Worm (Caenorhabditis elegans) whole organism, L3 larva: ENCODE data around the gene nspd-3.
"Not testable (repeated sequence)": the region's sequence is repeated elsewhere in the genome, so short reads cannot be mapped to it uniquely, and the experiment has no call there.

Source experiments
- R02D3.7 ChIP-seq: fragments of 150-350 bp; optimal IDR thresholded peaks from 2 replicates; lab custom pipeline; 2014; ENCODE audit warnings: missing biosample characterization, missing genetic modification characterization
- ZK546.5 ChIP-seq: sonication (generic microtip); optimal IDR thresholded peaks from 2 replicates; lab custom pipeline; 2017; ENCODE audit warnings: missing biosample characterization, missing genetic modification characterization
- aly-2 ChIP-seq: fragments of 150-350 bp; optimal IDR thresholded peaks from 2 replicates; lab custom pipeline; 2014; ENCODE audit warnings: missing biosample characterization, missing genetic modification characterization
- ama-1 ChIP-seq: fragments of 150-350 bp; optimal IDR thresholded peaks from 2 replicates; lab custom pipeline; 2018
- ceh-28 ChIP-seq: fragments of 150-350 bp; optimal IDR thresholded peaks from 2 replicates; lab custom pipeline; 2014; ENCODE audit warnings: missing biosample characterization, missing genetic modification reagents, missing genetic modification characterization
- ceh-9 ChIP-seq: sonication (generic microtip); optimal IDR thresholded peaks from 2 replicates; lab custom pipeline; 2018; ENCODE audit warnings: missing biosample characterization, missing genetic modification characterization
- daf-12 ChIP-seq: fragments of 150-350 bp; optimal IDR thresholded peaks from 2 replicates; lab custom pipeline; 2014; ENCODE audit warnings: missing biosample characterization, missing genetic modification reagents, missing genetic modification characterization
- egl-27 ChIP-seq: sonication (generic microtip); optimal IDR thresholded peaks from 4 replicates; lab custom pipeline; 2017; ENCODE audit warnings: missing biosample characterization, missing genetic modification reagents, missing genetic modification characterization
- egl-5 ChIP-seq: fragments of 150-350 bp; optimal IDR thresholded peaks from 2 replicates; lab custom pipeline; 2017; ENCODE audit warnings: missing biosample characterization, missing genetic modification reagents, missing genetic modification characterization, inconsistent platforms
- elt-1 ChIP-seq: fragments of 150-350 bp; optimal IDR thresholded peaks from 2 replicates; lab custom pipeline; 2014; ENCODE audit warnings: missing biosample characterization, missing genetic modification characterization
- elt-2 ChIP-seq: sonication (generic microtip); optimal IDR thresholded peaks from 2 replicates; lab custom pipeline; 2016; ENCODE audit warnings: missing genetic modification reagents, mild to moderate bottlenecking, missing genetic modification characterization, missing compliant biosample characterization
- elt-3 ChIP-seq, 3 experiments: fragments of 150-350 bp in 1 of 3; sonication (generic microtip) in 2 of 3; optimal IDR thresholded peaks; 2 replicates in 2 of 3; 4 replicates in 1 of 3; lab custom pipeline; 2014 to 2017; ENCODE audit warnings: missing biosample characterization in 3 of 3, missing genetic modification characterization in 3 of 3
- eor-1 ChIP-seq, 2 experiments: fragments of 150-350 bp; optimal IDR thresholded peaks; 2 replicates each; lab custom pipeline; 2014 to 2018; ENCODE audit warnings: missing biosample characterization in 2 of 2, missing genetic modification characterization in 2 of 2
- fkh-10 ChIP-seq: sonication (generic microtip); optimal IDR thresholded peaks from 2 replicates; lab custom pipeline; 2017; ENCODE audit warnings: missing biosample characterization, missing genetic modification reagents, missing genetic modification characterization
- fkh-2 ChIP-seq: fragments of 150-350 bp; optimal IDR thresholded peaks from 2 replicates; lab custom pipeline; 2014; ENCODE audit warnings: missing biosample characterization, missing genetic modification reagents, missing genetic modification characterization
- fos-1 ChIP-seq: fragments of 150-350 bp; optimal IDR thresholded peaks from 2 replicates; lab custom pipeline; 2014; ENCODE audit warnings: missing biosample characterization, missing genetic modification characterization
- hmg-11 ChIP-seq: sonication (generic microtip); optimal IDR thresholded peaks from 2 replicates; lab custom pipeline; 2016; ENCODE audit warnings: missing genetic modification characterization, missing compliant biosample characterization
- jun-1 ChIP-seq: fragments of 150-350 bp; optimal IDR thresholded peaks from 2 replicates; lab custom pipeline; 2014; ENCODE audit warnings: missing biosample characterization, missing genetic modification reagents, missing genetic modification characterization
- lin-15B ChIP-seq: fragments of 150-350 bp; optimal IDR thresholded peaks from 2 replicates; lab custom pipeline; 2014; ENCODE audit warnings: missing biosample characterization, missing genetic modification characterization
- lin-39 ChIP-seq: fragments of 150-350 bp; optimal IDR thresholded peaks from 2 replicates; lab custom pipeline; 2018; ENCODE audit warnings: missing biosample characterization, missing genetic modification reagents, missing genetic modification characterization
- lsy-12 ChIP-seq: sonication (generic microtip); optimal IDR thresholded peaks from 2 replicates; lab custom pipeline; 2016; ENCODE audit warnings: mild to moderate bottlenecking, missing genetic modification characterization, missing compliant biosample characterization
- mdl-1 ChIP-seq: fragments of 150-350 bp; optimal IDR thresholded peaks from 2 replicates; lab custom pipeline; 2014; ENCODE audit warnings: missing biosample characterization, missing genetic modification characterization
- nfya-1 ChIP-seq: sonication (generic microtip); optimal IDR thresholded peaks from 2 replicates; lab custom pipeline; 2017; ENCODE audit warnings: missing genetic modification characterization, mild to moderate bottlenecking, missing compliant biosample characterization, antibody characterized with exemption, moderate library complexity; ENCODE audit not compliant: insufficient read depth
- nhr-11 ChIP-seq: fragments of 150-350 bp; optimal IDR thresholded peaks from 2 replicates; lab custom pipeline; 2014; ENCODE audit warnings: missing biosample characterization, missing genetic modification characterization
- nhr-23 ChIP-seq: fragments of 150-350 bp; optimal IDR thresholded peaks from 2 replicates; lab custom pipeline; 2014; ENCODE audit warnings: missing biosample characterization, missing genetic modification reagents, missing genetic modification characterization
- nhr-25 ChIP-seq: sonication (generic microtip); optimal IDR thresholded peaks from 2 replicates; lab custom pipeline; 2017; ENCODE audit warnings: missing biosample characterization, missing genetic modification characterization
- nhr-43 ChIP-seq: sonication (generic microtip); optimal IDR thresholded peaks from 2 replicates; lab custom pipeline; 2016; ENCODE audit warnings: mild to moderate bottlenecking, missing genetic modification characterization, missing compliant biosample characterization; ENCODE audit not compliant: poor library complexity, severe bottlenecking
- nhr-67 ChIP-seq: fragments of 150-350 bp; optimal IDR thresholded peaks from 2 replicates; lab custom pipeline; 2014; ENCODE audit warnings: missing biosample characterization, missing genetic modification characterization
- nhr-76 ChIP-seq: fragments of 150-350 bp; sonication (generic microtip); optimal IDR thresholded peaks from 5 replicates; lab custom pipeline; 2014; ENCODE audit warnings: missing biosample characterization, missing genetic modification characterization
- nhr-77 ChIP-seq: fragments of 150-350 bp; optimal IDR thresholded peaks from 2 replicates; lab custom pipeline; 2014; ENCODE audit warnings: missing biosample characterization, missing genetic modification characterization
- pha-4 ChIP-seq: fragments of 150-350 bp; optimal IDR thresholded peaks from 2 replicates; lab custom pipeline; 2014; ENCODE audit warnings: missing biosample characterization, missing genetic modification reagents, missing genetic modification characterization
- pqm-1 ChIP-seq: fragments of 150-350 bp; optimal IDR thresholded peaks from 2 replicates; lab custom pipeline; 2017; ENCODE audit warnings: missing biosample characterization, missing genetic modification characterization, inconsistent platforms
- sea-2 ChIP-seq: fragments of 150-350 bp; sonication (generic microtip); optimal IDR thresholded peaks from 4 replicates; lab custom pipeline; 2014; ENCODE audit warnings: missing biosample characterization, missing genetic modification reagents, missing genetic modification characterization
- skn-1 ChIP-seq: fragments of 150-350 bp; optimal IDR thresholded peaks from 2 replicates; lab custom pipeline; 2014; ENCODE audit warnings: missing biosample characterization, missing genetic modification characterization
- snpc-4 ChIP-seq: fragments of 150-350 bp; optimal IDR thresholded peaks from 2 replicates; lab custom pipeline; 2014; ENCODE audit warnings: missing biosample characterization, missing genetic modification characterization
- tbx-2 ChIP-seq: sonication (generic microtip); optimal IDR thresholded peaks from 2 replicates; lab custom pipeline; 2016; ENCODE audit warnings: mild to moderate bottlenecking, missing genetic modification characterization, missing compliant biosample characterization
- unc-39 ChIP-seq: sonication (generic microtip); optimal IDR thresholded peaks from 4 replicates; lab custom pipeline; 2017; ENCODE audit warnings: missing biosample characterization, missing genetic modification characterization
- zag-1 ChIP-seq: fragments of 150-350 bp; optimal IDR thresholded peaks from 2 replicates; lab custom pipeline; 2014; ENCODE audit warnings: missing biosample characterization, missing genetic modification characterization
- ztf-11 ChIP-seq: fragments of 150-350 bp; optimal IDR thresholded peaks from 2 replicates; lab custom pipeline; 2014; ENCODE audit warnings: missing biosample characterization, missing genetic modification characterization

nspd-3 gene

DNA sequence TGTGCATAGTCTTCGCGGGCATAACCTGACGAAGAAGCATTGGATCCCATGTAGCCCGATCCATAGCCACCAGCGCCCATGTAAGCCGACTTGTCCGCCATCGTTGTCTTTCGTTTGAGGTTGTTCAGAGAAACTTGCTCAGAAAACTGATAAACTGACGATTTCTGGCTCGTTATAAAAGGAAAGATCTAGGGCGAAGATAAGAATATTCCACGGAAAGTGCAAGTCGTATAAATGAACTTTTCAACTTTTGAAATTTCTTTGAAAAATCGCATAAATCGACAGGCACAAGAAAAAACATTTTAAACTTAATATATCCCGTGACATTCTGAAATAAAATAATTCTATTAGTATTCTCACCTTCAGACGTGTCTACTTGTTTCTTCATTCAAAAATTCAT is at the start of gene nspd-3, which contains the start of gene C24D10.2:
TSS of gene nspd-3 (minus strand) at position 101 of the 400 bp plus-strand sequence.
TSS of gene C24D10.2 (plus strand) at position 399 of the 400 bp plus-strand sequence.
- not testable (repeated sequence) for TF ChIP-seq jun-1, lsy-12, egl-27

DNA sequence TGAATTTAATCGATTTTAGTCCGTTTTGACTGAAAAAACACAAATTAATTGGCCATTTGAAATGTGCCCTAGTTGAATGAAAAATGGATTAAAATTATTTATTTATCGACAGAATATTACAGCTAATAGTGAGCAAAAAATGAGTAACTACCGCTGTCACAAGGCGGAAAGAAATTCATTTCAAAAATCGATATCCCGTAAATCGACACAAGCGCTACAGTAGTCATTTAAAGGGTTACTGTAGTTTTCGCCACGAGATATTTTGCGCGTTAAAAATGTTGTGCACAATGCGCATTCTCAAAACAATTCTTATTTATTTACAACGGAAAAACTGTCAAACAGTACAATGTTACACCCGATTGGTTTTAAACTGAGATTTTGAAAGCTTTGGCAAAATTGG is 47.8 kb upstream of the nspd-3 start:
- TF ChIP-seq daf-12 = no peak
- no peak for TF ChIP-seq lin-39 (tag; lab: Kevin White, UChicago)
- TF ChIP-seq egl-27 = no peak
- TF ChIP-seq, all 47 proteins: peak for 0

DNA sequence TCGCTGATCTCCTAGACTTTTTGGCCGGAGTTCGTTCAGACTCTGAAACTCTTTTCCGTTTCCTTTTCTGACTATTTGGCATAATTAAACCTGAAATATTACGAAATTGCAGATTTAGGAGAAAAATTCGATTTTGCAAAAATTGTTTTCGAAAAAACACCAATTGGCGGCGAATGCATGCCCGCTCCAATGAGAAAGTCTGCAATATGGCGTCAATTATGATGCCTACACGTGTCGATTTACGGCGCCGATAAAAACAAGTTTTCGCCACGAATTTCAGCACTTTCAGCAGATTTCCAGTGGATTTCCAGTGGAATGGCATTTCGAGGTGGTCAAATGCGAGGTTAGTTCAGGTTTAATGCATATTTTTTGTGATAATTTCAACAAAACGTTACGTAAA is 46.5 kb upstream of the nspd-3 start, which contains the start of the genes Y59E9AL.36 and nbet-1:
TSS of gene Y59E9AL.36 (minus strand) at position 92 of the 400 bp plus-strand sequence.
TSS of gene nbet-1 (plus strand) at position 112 of the 400 bp plus-strand sequence.
- TF ChIP-seq ama-1 (lab: Kevin White, UChicago) (no peak), ztf-11 (tag; lab: Kevin White, UChicago) (no peak), ceh-28 (tag; lab: Kevin White, UChicago) (peak; percentile 65), fos-1 (no peak), aly-2 (no peak), snpc-4 (peak; percentile 84), lin-39 (tag; lab: Kevin White, UChicago) (peak; percentile 63), lsy-12 (peak; percentile 48), elt-1 (no peak), nhr-77 (tag; lab: Kevin White, UChicago) (peak; percentile 63), eor-1 (tag; optimal IDR thresholded peaks at IDR 0.05; lab: Kevin White, UChicago) (no peak), nhr-11 (tag; lab: Kevin White, UChicago) (peak; percentile 69), nhr-23 (tag; lab: Kevin White, UChicago) (no peak), nhr-76 (tag; lab: Kevin White, UChicago) (no peak), nfya-1 (tag; lab: Kevin White, UChicago) (peak; percentile 77), pqm-1 (peak; percentile 17), elt-3 (tag; optimal IDR thresholded peaks at IDR 0.05; lab: Kevin White, UChicago) (no peak), pha-4 (peak; percentile 86), tbx-2 (tag; lab: Kevin White, UChicago) (no peak), nhr-25 (tag; lab: Kevin White, UChicago) (peak; percentile 62), zag-1 (tag; lab: Kevin White, UChicago) (no peak), lin-15B (peak; percentile 96), nhr-43 (tag; lab: Kevin White, UChicago) (peak; percentile 24), egl-5 (tag; lab: Kevin White, UChicago) (peak; percentile 94), unc-39 (tag; lab: Kevin White, UChicago) (no peak), fkh-2 (tag; lab: Kevin White, UChicago) (peak; percentile 58), ceh-9 (no peak), sea-2 (GFP tag; lab: Kevin White, UChicago) (no peak), skn-1 (no peak), elt-2 (tag; lab: Kevin White, UChicago) (peak; percentile 46), hmg-11 (tag; lab: Kevin White, UChicago) (peak; percentile 91), R02D3.7 (tag; lab: Kevin White, UChicago) (peak; percentile 97), jun-1 (peak; percentile 51)

DNA sequence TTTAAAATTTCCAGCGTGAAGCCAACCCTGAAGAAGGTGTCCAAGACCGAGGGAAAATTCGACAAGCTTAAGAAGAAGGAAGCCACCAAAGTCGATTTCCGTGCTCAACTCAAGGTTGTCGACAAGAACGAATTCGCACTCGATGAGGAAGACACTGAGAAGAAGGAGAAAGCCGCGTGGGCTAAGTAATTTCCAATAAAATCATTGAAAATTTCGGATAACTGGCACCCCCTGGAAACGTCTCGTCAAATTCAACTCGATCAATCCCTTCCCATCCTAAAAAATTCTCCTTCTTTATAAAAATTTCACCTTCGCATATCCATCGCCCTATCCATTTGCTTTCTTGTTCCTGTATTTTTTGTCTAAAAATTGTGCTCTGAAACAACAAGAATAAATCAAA is 43.9 kb upstream of the nspd-3 start:
- TF ChIP-seq eor-1 (tag; optimal IDR thresholded peaks at IDR 0.05; lab: Kevin White, UChicago) = no peak
- no peak for TF ChIP-seq aly-2
- no peak for TF ChIP-seq tbx-2 (tag; lab: Kevin White, UChicago)
- no peak for TF ChIP-seq fkh-10 (GFP tag; lab: Kevin White, UChicago)
- no peak for TF ChIP-seq daf-12
- TF ChIP-seq ZK546.5 (tag; lab: Kevin White, UChicago) = no peak
- TF ChIP-seq nfya-1 (tag; lab: Kevin White, UChicago) = no peak
- TF ChIP-seq snpc-4 = no peak
- TF ChIP-seq nhr-67 = no peak
- no peak for TF ChIP-seq jun-1
- TF ChIP-seq nhr-25 (tag; lab: Kevin White, UChicago) = no peak
- no peak for TF ChIP-seq ceh-9
- TF ChIP-seq unc-39 (tag; lab: Kevin White, UChicago) = no peak
- TF ChIP-seq elt-3 (tag; optimal IDR thresholded peaks at IDR 0.05; lab: Kevin White, UChicago) = no peak
- no peak for TF ChIP-seq nhr-11 (tag; lab: Kevin White, UChicago)
- TF ChIP-seq mdl-1 (tag; lab: Kevin White, UChicago) = no peak
